Fruit fly (Drosophila melanogaster): ENCODE results near the gene Ugt307A1.
A peak's percentile ranks its signal among the peaks of the same experiment; 100 is the strongest.

The Ugt307A1 gene

DNA sequence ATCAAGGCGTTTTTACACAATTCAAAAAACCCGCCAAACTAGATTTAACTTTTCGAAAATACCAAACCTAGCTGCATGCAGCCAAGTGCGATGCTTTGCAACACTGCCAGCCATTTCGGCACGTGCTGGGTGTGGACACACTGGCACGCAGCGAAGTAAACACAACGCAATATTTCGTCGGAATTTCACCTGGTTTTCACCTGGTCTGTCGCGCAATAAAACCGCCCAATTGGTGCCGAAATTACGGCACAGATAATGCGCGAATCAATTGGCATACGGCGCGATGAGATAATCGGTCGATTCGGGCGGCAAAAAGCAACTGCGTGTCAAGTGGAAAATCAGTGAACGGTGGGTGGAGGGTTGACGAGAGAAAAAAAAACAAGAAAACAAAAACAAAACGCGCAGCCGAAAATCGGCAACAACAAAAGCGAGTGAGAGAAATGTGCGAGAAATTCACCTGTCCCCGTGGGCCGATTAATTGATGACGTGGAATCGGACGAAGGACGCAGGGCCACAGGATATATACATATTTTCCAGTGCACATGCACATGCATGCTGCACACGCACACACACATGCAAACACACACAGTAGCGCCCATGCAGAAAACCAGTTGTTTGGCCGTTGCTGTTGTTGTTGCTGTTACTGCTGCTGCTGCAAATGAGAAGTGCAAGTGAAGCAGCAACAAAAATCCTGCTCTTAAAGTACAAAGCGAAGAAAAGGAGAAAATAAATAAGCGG, 11.4 kb upstream of the Ugt307A1 start, which contains the start of gene Mnn1 (continued):
- TF ChIP-seq CG2678 (tag; optimal IDR thresholded peaks at IDR 0.05) (no peak), CG12219 (GFP tag; optimal IDR thresholded peaks at IDR 0.05) (no peak), C15 (GFP tag; IDR thresholded peaks at IDR 0.05) (no peak), CG17385 (GFP tag; optimal IDR thresholded peaks at IDR 0.05) (peak; percentile 46), CG17361 (GFP tag; IDR thresholded peaks at IDR 0.05) (no peak), Hr78 (GFP tag; optimal IDR thresholded peaks at IDR 0.05) (no peak), twi (tag; optimal IDR thresholded peaks at IDR 0.05) (no peak), CG18599 (GFP tag; optimal IDR thresholded peaks at IDR 0.05) (no peak), CG7556 (GFP tag; optimal IDR thresholded peaks at IDR 0.05) (peak; percentile 21), CG11723 (GFP tag; optimal IDR thresholded peaks at IDR 0.05) (no peak), D19A (tag; optimal IDR thresholded peaks at IDR 0.05) (no peak), Ets65A (GFP tag) (peak; percentile 91), Mes4 (GFP tag; optimal IDR thresholded peaks at IDR 0.05) (no peak), wek (GFP tag; optimal IDR thresholded peaks at IDR 0.05) (no peak), CG11398 (GFP tag; optimal IDR thresholded peaks at IDR 0.05) (peak; percentile 53), CG14710 (tag; optimal IDR thresholded peaks at IDR 0.05) (peak; percentile 100), CG17802 (tag; optimal IDR thresholded peaks at IDR 0.05) (no peak), CG15269 (tag; optimal IDR thresholded peaks at IDR 0.05) (no peak), hkb (optimal IDR thresholded peaks at IDR 0.05) (peak; percentile 6), hkb (GFP tag; IDR thresholded peaks at IDR 0.05) (peak; percentile 44; the same call in 1 of the 2 replicates), CG6683 (GFP tag; optimal IDR thresholded peaks at IDR 0.05) (no peak), gro (GFP tag; optimal IDR thresholded peaks at IDR 0.05) (peak; percentile 49), CG13624 (GFP tag; optimal IDR thresholded peaks at IDR 0.05) (peak; percentile 98), crp (GFP tag; optimal IDR thresholded peaks at IDR 0.05) (peak in 1 of 2 experiments; percentile 55), HLH4C (GFP tag; IDR thresholded peaks at IDR 0.05; ENCODE audit: partially characterized antibody) (no peak), Trl (optimal IDR thresholded peaks at IDR 0.05) (no peak), Trl (GFP tag; optimal IDR thresholded peaks at IDR 0.05) (peak; percentile 40), Scr (GFP tag; IDR thresholded peaks at IDR 0.05; ENCODE audit: partially characterized antibody) (peak; percentile 51), Myb (GFP tag; optimal IDR thresholded peaks at IDR 0.05) (peak; percentile 69), cad (GFP tag; optimal IDR thresholded peaks at IDR 0.05) (no peak), CG1792 (GFP tag; optimal IDR thresholded peaks at IDR 0.05) (no peak), CG14014 (GFP tag; IDR thresholded peaks at IDR 0.05) (0 out of 2 replicates have a peak, but pooled peaks have one; percentile 29), seq (GFP tag; IDR thresholded peaks at IDR 0.05) (no peak), ind (GFP tag; optimal IDR thresholded peaks at IDR 0.05) (peak; percentile 29), Poxn (GFP tag; IDR thresholded peaks at IDR 0.05) (no peak), Elba2 (GFP tag; optimal IDR thresholded peaks at IDR 0.05) (peak; percentile 96), CG16863 (GFP tag; optimal IDR thresholded peaks at IDR 0.05) (no peak), dati (GFP tag; IDR thresholded peaks at IDR 0.05) (no peak), CG11695 (GFP tag; IDR thresholded peaks at IDR 0.05) (peak; percentile 58), Spps (tag; optimal IDR thresholded peaks at IDR 0.05) (no peak), caup (GFP tag; optimal IDR thresholded peaks at IDR 0.05; ENCODE audit: severe bottlenecking) (peak; percentile 63), yki (optimal IDR thresholded peaks at IDR 0.05) (no peak), Xbp1 (GFP tag; optimal IDR thresholded peaks at IDR 0.05) (peak; percentile 50), onecut (GFP tag; IDR thresholded peaks at IDR 0.05) (no peak), CG12659 (GFP tag; optimal IDR thresholded peaks at IDR 0.05) (peak; percentile 71), CG7271 (tag; optimal IDR thresholded peaks at IDR 0.05) (no peak), CG10366 (GFP tag; IDR thresholded peaks at IDR 0.05) (no peak), Vsx1 (GFP tag; optimal IDR thresholded peaks at IDR 0.05) (no peak), Lim3 (GFP tag; IDR thresholded peaks at IDR 0.05) (no peak), lab (GFP tag; optimal IDR thresholded peaks at IDR 0.05) (no peak)
